Worm (Caenorhabditis elegans): ENCODE measurements around the gene mett-10.

DNA sequence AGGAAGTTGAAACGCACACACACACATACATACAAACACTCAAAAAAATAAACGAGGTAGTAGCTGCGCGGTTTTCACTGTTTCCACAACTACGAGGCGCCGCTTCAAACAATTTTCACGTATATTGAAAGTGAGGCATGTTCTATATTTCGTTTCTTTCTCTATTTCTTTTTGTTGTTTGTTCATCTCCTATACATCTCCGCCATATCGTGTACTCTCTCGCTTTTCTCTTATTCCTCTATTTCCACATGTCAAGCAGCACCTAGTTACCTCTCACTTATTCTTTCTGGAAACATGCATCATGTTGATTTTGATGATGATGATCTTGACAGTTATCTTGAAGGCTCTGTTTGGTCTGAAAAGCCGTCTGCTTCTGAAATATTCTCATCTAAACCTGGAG lies 21.9 kb downstream of the mett-10 start, which contains the start of gene ZK1128.7:
- TF ChIP-seq klf-2 (GFP tag; conservative IDR thresholded peaks at IDR 0.05): no peak
- no peak for TF ChIP-seq flt-1 (GFP tag; IDR thresholded peaks at IDR 0.05)
- TF ChIP-seq tab-1 (GFP tag; IDR thresholded peaks at IDR 0.05): no peak
- no peak for TF ChIP-seq ref-1 (GFP tag; conservative IDR thresholded peaks at IDR 0.05)
- no peak for TF ChIP-seq T22C8.4 (GFP tag; IDR thresholded peaks at IDR 0.05)
- TF ChIP-seq ztf-23 (GFP tag; IDR thresholded peaks at IDR 0.05): no peak
- TF ChIP-seq cog-1 (tag; optimal IDR thresholded peaks at IDR 0.05): no peak
- no peak for TF ChIP-seq med-1 (GFP tag; optimal IDR thresholded peaks at IDR 0.05; ENCODE audit: insufficient read depth)
- TF ChIP-seq ztf-29 (GFP tag; IDR thresholded peaks at IDR 0.05): no peak
